Worm (Caenorhabditis elegans): Measurements from ENCODE around the gene sms-2.

ce11 chrX:975236-975535, 26.5 kb upstream of the sms-2 start:
- TF ChIP-seq nhr-77 (tag; optimal IDR thresholded peaks at IDR 0.05) (no peak), ceh-88 (GFP tag; IDR thresholded peaks at IDR 0.05) (no peak), zip-4 (GFP tag; optimal IDR thresholded peaks at IDR 0.05) (no peak)
